Fruit fly (Drosophila melanogaster) whole organism, pupa: Measurements from ENCODE around the gene Sec20.
A peak's percentile ranks its signal among the peaks of the same experiment; 100 is the strongest.

ENCODE experiments used
- CG12605 ChIP-seq: fragments of 200-800 bp; sonication (Bioruptor generic); IDR thresholded peaks from 2 replicates; pipeline ENCODE4 v1.3.6; 2022; ENCODE audit warnings: missing biosample characterization, missing genetic modification characterization
- CG13204 ChIP-seq: fragments of 200-800 bp; sonication (Bioruptor generic); optimal IDR thresholded peaks from 2 replicates; lab custom pipeline; 2018; ENCODE audit warnings: missing biosample characterization, mild to moderate bottlenecking, missing genetic modification characterization, moderate library complexity
- CG14655 ChIP-seq: fragments of 200-800 bp; sonication (Bioruptor generic); optimal IDR thresholded peaks from 3 replicates; lab custom pipeline; 2017; ENCODE audit warnings: mild to moderate bottlenecking, missing biosample characterization, missing genetic modification reagents, missing genetic modification characterization
- CG32121 ChIP-seq: fragments of 200-800 bp; sonication (Bioruptor generic); IDR thresholded peaks from 2 replicates; pipeline ENCODE4 v1.3.6; 2022; ENCODE audit warnings: missing biosample characterization, missing genetic modification characterization
- CG8159 ChIP-seq: fragments of 200-800 bp; sonication (Bioruptor generic); optimal IDR thresholded peaks from 3 replicates; lab custom pipeline; 2018; ENCODE audit warnings: missing biosample characterization, mild to moderate bottlenecking, missing genetic modification characterization, moderate library complexity
- Pif1A ChIP-seq: fragments of 200-800 bp; sonication (Bioruptor generic); optimal IDR thresholded peaks from 3 replicates; lab custom pipeline; 2016; ENCODE audit warnings: missing biosample characterization, missing genetic modification characterization
- fd96Ca ChIP-seq: fragments of 200-800 bp; sonication (Bioruptor generic); IDR thresholded peaks from 3 replicates; pipeline ENCODE4 v1.3.6; 2022; ENCODE audit warnings: missing biosample characterization, missing genetic modification characterization
- gl ChIP-seq: fragments of 200-800 bp; sonication (Bioruptor generic); optimal IDR thresholded peaks from 2 replicates; lab custom pipeline; 2018; ENCODE audit warnings: missing biosample characterization, mild to moderate bottlenecking, missing genetic modification characterization
- rn ChIP-seq: fragments of 200-800 bp; sonication (Bioruptor generic); IDR thresholded peaks from 2 replicates; pipeline ENCODE4 v1.3.6; 2022; ENCODE audit warnings: missing biosample characterization, missing genetic modification characterization

dm6 chr3R:5801703-5802436 is 22.5 kb downstream of the Sec20 start, which contains the start of gene CG11000:
- TF ChIP-seq CG32121 (GFP tag; lab: Robert Waterston, UW), result no peak
- TF ChIP-seq CG8159 (tag; lab: Kevin White, UChicago), result no peak
- TF ChIP-seq CG12605 (GFP tag; lab: Robert Waterston, UW), result no peak
- TF ChIP-seq gl (tag; lab: Kevin White, UChicago), result no peak
- no peak for TF ChIP-seq fd96Ca (GFP tag; lab: Robert Waterston, UW)
- peak; percentile 44 for TF ChIP-seq CG13204 (GFP tag; lab: Kevin White, UChicago)
- TF ChIP-seq CG14655, result no peak
- TF ChIP-seq Pif1A (GFP tag; lab: Kevin White, UChicago), result no peak
- no peak for TF ChIP-seq rn (GFP tag; lab: Robert Waterston, UW)
